Worm (Caenorhabditis elegans) whole organism, late embryonic: Measurements from ENCODE around the gene cid-1.

Source experiments
- C08G9.2 ChIP-seq: sonication (generic microtip); optimal IDR thresholded peaks from 2 replicates; lab custom pipeline; 2016; ENCODE audit warnings: mild to moderate bottlenecking, missing genetic modification characterization, moderate library complexity, missing compliant biosample characterization
- F13H6.1 ChIP-seq: sonication (generic microtip); optimal IDR thresholded peaks from 2 replicates; lab custom pipeline; 2016; ENCODE audit warnings: missing genetic modification characterization, missing compliant biosample characterization
- K09A11.1 ChIP-seq: sonication (generic microtip); optimal IDR thresholded peaks from 2 replicates; lab custom pipeline; 2017; ENCODE audit warnings: antibody characterized with exemption, mild to moderate bottlenecking, missing genetic modification characterization, missing compliant biosample characterization; ENCODE audit not compliant: insufficient read depth
- T23F11.4 ChIP-seq: fragments of 200-800 bp; sonication (Bioruptor generic); optimal IDR thresholded peaks from 2 replicates; lab custom pipeline; 2018; ENCODE audit warnings: mild to moderate bottlenecking, missing genetic modification characterization, missing compliant biosample characterization
- Y22D7AL.16 ChIP-seq: sonication (generic microtip); optimal IDR thresholded peaks from 2 replicates; lab custom pipeline; 2016; ENCODE audit warnings: missing genetic modification characterization, missing compliant biosample characterization
- ahr-1 ChIP-seq: sonication (generic microtip); optimal IDR thresholded peaks from 2 replicates; lab custom pipeline; 2016; ENCODE audit warnings: missing genetic modification characterization, missing compliant biosample characterization
- ama-1 ChIP-seq: fragments of 150-350 bp; optimal IDR thresholded peaks from 2 replicates; lab custom pipeline; 2014
- ceh-14 ChIP-seq: sonication (generic microtip); optimal IDR thresholded peaks from 2 replicates; lab custom pipeline; 2016; ENCODE audit warnings: missing genotype, missing genetic modification characterization, missing compliant biosample characterization
- ceh-18 ChIP-seq: sonication (generic microtip); optimal IDR thresholded peaks from 2 replicates; lab custom pipeline; 2016; ENCODE audit warnings: missing genetic modification characterization, missing compliant biosample characterization
- ceh-19 ChIP-seq: fragments of 200-800 bp; sonication (Bioruptor generic); optimal IDR thresholded peaks from 2 replicates; lab custom pipeline; 2018; ENCODE audit warnings: mild to moderate bottlenecking, missing genetic modification characterization, missing compliant biosample characterization
- ceh-2 ChIP-seq: sonication (generic microtip); optimal IDR thresholded peaks from 2 replicates; lab custom pipeline; 2016; ENCODE audit warnings: missing genotype, missing genetic modification characterization, missing compliant biosample characterization
- ceh-22 ChIP-seq: sonication (generic microtip); optimal IDR thresholded peaks from 2 replicates; lab custom pipeline; 2017; ENCODE audit warnings: missing biosample characterization, missing genetic modification characterization
- ceh-24 ChIP-seq: sonication (generic microtip); optimal IDR thresholded peaks from 2 replicates; lab custom pipeline; 2016; ENCODE audit warnings: mild to moderate bottlenecking, missing genetic modification characterization, missing compliant biosample characterization
- ceh-30 ChIP-seq: fragments of 150-350 bp; optimal IDR thresholded peaks from 2 replicates; lab custom pipeline; 2014; ENCODE audit warnings: missing biosample characterization, missing genetic modification characterization
- ceh-31 ChIP-seq: sonication (generic microtip); optimal IDR thresholded peaks from 2 replicates; lab custom pipeline; 2016; ENCODE audit warnings: missing genetic modification characterization, missing compliant biosample characterization
- ceh-34 ChIP-seq: sonication (generic microtip); optimal IDR thresholded peaks from 2 replicates; lab custom pipeline; 2016; ENCODE audit warnings: mild to moderate bottlenecking, missing genetic modification characterization, missing compliant biosample characterization
- ceh-48 ChIP-seq: sonication (generic microtip); optimal IDR thresholded peaks from 2 replicates; lab custom pipeline; 2016; ENCODE audit warnings: missing genetic modification characterization, inconsistent platforms, missing compliant biosample characterization
- ceh-6 ChIP-seq: fragments of 200-800 bp; sonication (Bioruptor generic); optimal IDR thresholded peaks from 2 replicates; lab custom pipeline; 2018; ENCODE audit warnings: mild to moderate bottlenecking, missing genetic modification characterization, missing compliant biosample characterization
- che-1 ChIP-seq: sonication (generic microtip); optimal IDR thresholded peaks from 2 replicates; lab custom pipeline; 2016; ENCODE audit warnings: mild to moderate bottlenecking, missing genetic modification characterization, missing compliant biosample characterization
- dmd-4 ChIP-seq: sonication (generic microtip); optimal IDR thresholded peaks from 2 replicates; lab custom pipeline; 2016; ENCODE audit warnings: borderline replicate concordance, missing genetic modification characterization, missing compliant biosample characterization
- dve-1 ChIP-seq: sonication (generic microtip); optimal IDR thresholded peaks from 2 replicates; lab custom pipeline; 2017; ENCODE audit warnings: antibody characterized with exemption, mild to moderate bottlenecking, missing genetic modification characterization, missing compliant biosample characterization
- elt-4 ChIP-seq: sonication (generic microtip); optimal IDR thresholded peaks from 2 replicates; lab custom pipeline; 2016; ENCODE audit warnings: missing genetic modification characterization, missing compliant biosample characterization
- eyg-1 ChIP-seq: sonication (generic microtip); optimal IDR thresholded peaks from 2 replicates; lab custom pipeline; 2016; ENCODE audit warnings: missing genotype, missing genetic modification characterization, missing compliant biosample characterization
- fax-1 ChIP-seq: sonication (generic microtip); optimal IDR thresholded peaks from 2 replicates; lab custom pipeline; 2016; ENCODE audit warnings: missing genotype, missing genetic modification characterization, missing compliant biosample characterization
- fkh-10 ChIP-seq: fragments of 150-350 bp; optimal IDR thresholded peaks from 2 replicates; lab custom pipeline; 2014; ENCODE audit warnings: missing biosample characterization, missing genetic modification reagents, missing genetic modification characterization
- hlh-13 ChIP-seq: fragments of 200-800 bp; sonication (Bioruptor generic); optimal IDR thresholded peaks from 2 replicates; lab custom pipeline; 2018; ENCODE audit warnings: mild to moderate bottlenecking, missing genetic modification characterization, missing compliant biosample characterization
- hlh-15 ChIP-seq: sonication (generic microtip); optimal IDR thresholded peaks from 2 replicates; lab custom pipeline; 2016; ENCODE audit warnings: missing genetic modification characterization, missing compliant biosample characterization
- hlh-8 ChIP-seq: sonication (generic microtip); optimal IDR thresholded peaks from 2 replicates; lab custom pipeline; 2016; ENCODE audit warnings: missing genotype, missing genetic modification characterization, missing compliant biosample characterization
- lim-6 ChIP-seq: sonication (generic microtip); optimal IDR thresholded peaks from 2 replicates; lab custom pipeline; 2016; ENCODE audit warnings: missing genetic modification characterization, missing compliant biosample characterization
- lin-11 ChIP-seq: fragments of 200-800 bp; sonication (Bioruptor generic); optimal IDR thresholded peaks from 2 replicates; lab custom pipeline; 2018; ENCODE audit warnings: mild to moderate bottlenecking, missing genetic modification characterization, missing compliant biosample characterization
- madf-2 ChIP-seq: sonication (generic microtip); optimal IDR thresholded peaks from 2 replicates; lab custom pipeline; 2017; ENCODE audit warnings: missing genetic modification characterization, missing compliant biosample characterization
- mec-3 ChIP-seq: sonication (generic microtip); optimal IDR thresholded peaks from 2 replicates; lab custom pipeline; 2016; ENCODE audit warnings: borderline replicate concordance, missing genetic modification characterization, missing compliant biosample characterization
- nfya-1 ChIP-seq: sonication (generic microtip); optimal IDR thresholded peaks from 2 replicates; lab custom pipeline; 2017; ENCODE audit warnings: missing genetic modification characterization, mild to moderate bottlenecking, missing compliant biosample characterization, antibody characterized with exemption, moderate library complexity
- nhr-11 ChIP-seq: fragments of 150-350 bp; optimal IDR thresholded peaks from 2 replicates; lab custom pipeline; 2014; ENCODE audit warnings: missing biosample characterization, missing genetic modification characterization
- npax-4 ChIP-seq: sonication (generic microtip); optimal IDR thresholded peaks from 2 replicates; lab custom pipeline; 2016; ENCODE audit warnings: missing genetic modification characterization, missing compliant biosample characterization
- pat-9 ChIP-seq: fragments of 200-800 bp; sonication (Bioruptor generic); optimal IDR thresholded peaks from 2 replicates; lab custom pipeline; 2018; ENCODE audit warnings: mild to moderate bottlenecking, missing genetic modification characterization, moderate library complexity, missing compliant biosample characterization
- pha-2 ChIP-seq: sonication (generic microtip); optimal IDR thresholded peaks from 2 replicates; lab custom pipeline; 2017; ENCODE audit warnings: mild to moderate bottlenecking, missing genetic modification characterization, missing compliant biosample characterization
- pha-4 ChIP-seq: fragments of 150-350 bp; optimal IDR thresholded peaks from 2 replicates; lab custom pipeline; 2018; ENCODE audit warnings: missing biosample characterization, missing genetic modification reagents, missing genetic modification characterization
- pros-1 ChIP-seq: fragments of 150-350 bp; optimal IDR thresholded peaks from 2 replicates; lab custom pipeline; 2014; ENCODE audit warnings: missing biosample characterization, missing genetic modification reagents, missing genetic modification characterization
- rnt-1 ChIP-seq: sonication (generic microtip); optimal IDR thresholded peaks from 2 replicates; lab custom pipeline; 2016; ENCODE audit warnings: missing genetic modification characterization, missing compliant biosample characterization
- sdc-2 ChIP-seq: sonication (generic microtip); optimal IDR thresholded peaks from 2 replicates; lab custom pipeline; 2016; ENCODE audit warnings: missing genotype, missing genetic modification characterization, missing compliant biosample characterization
- sox-4 ChIP-seq: sonication (generic microtip); optimal IDR thresholded peaks from 2 replicates; lab custom pipeline; 2017; ENCODE audit warnings: mild to moderate bottlenecking, missing genetic modification characterization, inconsistent platforms, missing compliant biosample characterization
- syd-9 ChIP-seq: sonication (generic microtip); optimal IDR thresholded peaks from 2 replicates; lab custom pipeline; 2016; ENCODE audit warnings: mild to moderate bottlenecking, missing genetic modification characterization, moderate library complexity, missing compliant biosample characterization
- tbx-2 ChIP-seq: sonication (generic microtip); optimal IDR thresholded peaks from 2 replicates; lab custom pipeline; 2016; ENCODE audit warnings: missing genetic modification characterization, missing compliant biosample characterization
- ttx-3 ChIP-seq: sonication (generic microtip); optimal IDR thresholded peaks from 2 replicates; lab custom pipeline; 2016; ENCODE audit warnings: missing genetic modification reagents, missing genetic modification characterization, missing compliant biosample characterization
- unc-3 ChIP-seq, 2 experiments: fragments of 200-800 bp in 1 of 2; sonication (Bioruptor generic) in 1 of 2; sonication (generic microtip) in 1 of 2; conservative IDR thresholded peaks in 1 of 2; optimal IDR thresholded peaks in 1 of 2; 2 replicates each; pipeline versions ENCODE4 v1.3.6 to Lab custom; 2016 to 2022; ENCODE audit warnings: missing compliant biosample characterization in 2 of 2, missing genetic modification characterization in 2 of 2, missing genetic modification reagents in 1 of 2
- unc-42 ChIP-seq: sonication (generic microtip); optimal IDR thresholded peaks from 2 replicates; lab custom pipeline; 2016; ENCODE audit warnings: missing genotype, missing genetic modification characterization, missing compliant biosample characterization
- unc-86 ChIP-seq: sonication (generic microtip); optimal IDR thresholded peaks from 2 replicates; lab custom pipeline; 2016; ENCODE audit warnings: missing genetic modification characterization, missing compliant biosample characterization
- zip-5 ChIP-seq: sonication (generic microtip); optimal IDR thresholded peaks from 2 replicates; lab custom pipeline; 2016; ENCODE audit warnings: missing genetic modification characterization, missing compliant biosample characterization
- ztf-16 ChIP-seq: sonication (generic microtip); optimal IDR thresholded peaks from 2 replicates; lab custom pipeline; 2017; ENCODE audit warnings: missing genetic modification characterization, missing compliant biosample characterization

cid-1 gene

DNA sequence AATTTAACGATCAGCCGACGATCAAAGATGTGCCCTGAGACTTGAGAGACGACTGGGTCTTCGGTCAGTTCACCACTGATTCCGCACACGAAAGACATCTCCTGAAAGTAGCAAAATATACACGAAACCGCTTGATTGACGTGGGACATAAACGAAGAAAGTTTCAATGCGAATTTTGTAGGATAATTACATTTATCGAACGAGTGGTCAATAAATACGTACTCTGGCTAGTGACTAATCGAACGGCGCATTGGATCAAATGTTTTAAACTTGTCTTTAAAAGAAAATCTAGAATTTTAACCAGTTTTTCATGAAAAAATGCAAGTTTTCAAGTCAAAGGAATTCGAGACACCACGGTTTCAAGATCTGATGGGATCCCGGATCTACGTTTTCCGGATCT, 1.8 kb upstream of the cid-1 start, which contains the start of gene prp-19:
Gene prp-19, minus strand, starts transcription at position 101 of the 400 bp plus-strand sequence.
- TF ChIP-seq ceh-14 (tag; lab: Kevin White, UChicago) (no peak), ceh-22 (tag; lab: Kevin White, UChicago) (no peak), dve-1 (no peak), elt-4 (tag; lab: Kevin White, UChicago) (no peak), C08G9.2 (tag; lab: Kevin White, UChicago) (no peak)

DNA sequence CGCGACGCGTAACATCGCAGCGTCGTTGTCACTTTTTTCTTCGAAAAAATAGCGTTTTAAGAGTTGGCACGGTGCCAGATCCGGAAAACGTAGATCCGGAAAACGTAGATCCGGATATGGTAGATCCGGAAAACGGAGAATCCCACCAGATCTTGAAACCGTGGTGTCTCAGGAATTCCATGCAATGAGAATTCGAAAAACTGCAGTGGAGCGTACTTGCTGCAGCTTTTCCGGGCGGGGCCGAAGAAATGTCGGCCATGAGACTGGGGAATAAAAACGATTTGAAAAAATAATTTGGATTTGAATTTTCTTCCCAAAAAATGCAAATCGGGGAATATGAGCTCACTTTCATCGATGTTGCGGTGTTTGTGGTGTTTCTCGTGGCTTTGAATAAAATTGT, 1.3 kb upstream of the cid-1 start, which contains the start of gene K10D2.5:
Gene K10D2.5, plus strand, starts transcription at position 251 of the 400 bp plus-strand sequence.
- peak; percentile 87 for TF ChIP-seq dmd-4 (tag; lab: Kevin White, UChicago)
- TF ChIP-seq hlh-15 (tag; lab: Kevin White, UChicago) = peak; percentile 52
- TF ChIP-seq sdc-2 = peak; percentile 79
- no peak for TF ChIP-seq pha-2 (tag; lab: Kevin White, UChicago)
- TF ChIP-seq ceh-19 (GFP tag; lab: Kevin White, UChicago) = peak; percentile 41
- peak; percentile 79 for TF ChIP-seq unc-3 (GFP tag; conservative IDR thresholded peaks at IDR 0.05; lab: Robert Waterston, UW)
- peak; percentile 45 for TF ChIP-seq unc-3 (tag; optimal IDR thresholded peaks at IDR 0.05; lab: Kevin White, UChicago)
- TF ChIP-seq ceh-24 (tag; lab: Kevin White, UChicago) = no peak
- peak; percentile 99 for TF ChIP-seq ceh-2
- peak; percentile 99 for TF ChIP-seq tbx-2
- TF ChIP-seq che-1 (tag; lab: Kevin White, UChicago) = no peak
- peak; percentile 78 for TF ChIP-seq unc-86 (tag; lab: Kevin White, UChicago)
- peak; percentile 80 for TF ChIP-seq ahr-1 (tag; lab: Kevin White, UChicago)
- TF ChIP-seq ceh-30 (tag; lab: Kevin White, UChicago) = no peak
- TF ChIP-seq sox-4 (tag; lab: Kevin White, UChicago) = no peak
- peak; percentile 87 for TF ChIP-seq unc-42
- TF ChIP-seq ttx-3 (tag; lab: Kevin White, UChicago) = no peak
- peak; percentile 95 for TF ChIP-seq ceh-18 (tag; lab: Kevin White, UChicago)
- TF ChIP-seq syd-9 (tag; lab: Kevin White, UChicago) = peak; percentile 82
- peak; percentile 94 for TF ChIP-seq ceh-34 (tag; lab: Kevin White, UChicago)
- peak; percentile 95 for TF ChIP-seq ceh-14 (tag; lab: Kevin White, UChicago)
- no peak for TF ChIP-seq K09A11.1 (tag; lab: Kevin White, UChicago)
- peak; percentile 93 for TF ChIP-seq fax-1 (tag; lab: Kevin White, UChicago)
- no peak for TF ChIP-seq nhr-11 (tag; lab: Kevin White, UChicago)
- no peak for TF ChIP-seq Y22D7AL.16 (tag; lab: Kevin White, UChicago)
- peak; percentile 99 for TF ChIP-seq rnt-1 (tag; lab: Kevin White, UChicago)
- peak; percentile 92 for TF ChIP-seq zip-5 (tag; lab: Kevin White, UChicago)
- TF ChIP-seq nfya-1 = peak; percentile 78
- peak; percentile 49 for TF ChIP-seq hlh-13 (GFP tag; lab: Kevin White, UChicago)
- TF ChIP-seq lin-11 (tag; lab: Kevin White, UChicago) = no peak
- peak; percentile 91 for TF ChIP-seq F13H6.1
- TF ChIP-seq pros-1 = peak; percentile 51
- TF ChIP-seq pha-4 = no peak
- no peak for TF ChIP-seq ceh-22 (tag; lab: Kevin White, UChicago)
- TF ChIP-seq mec-3 = peak; percentile 98
- TF ChIP-seq ztf-16 (tag; lab: Kevin White, UChicago) = peak; percentile 92
- TF ChIP-seq T23F11.4 (GFP tag; lab: Kevin White, UChicago) = no peak
- TF ChIP-seq madf-2 = peak; percentile 80
- TF ChIP-seq C08G9.2 (tag; lab: Kevin White, UChicago) = peak; percentile 100
- peak; percentile 95 for TF ChIP-seq hlh-8 (tag; lab: Kevin White, UChicago)
- TF ChIP-seq pat-9 (tag; lab: Kevin White, UChicago) = peak; percentile 15
- TF ChIP-seq fkh-10 (GFP tag; lab: Kevin White, UChicago) = no peak
- no peak for TF ChIP-seq ama-1 (lab: Kevin White, UChicago)
- peak; percentile 39 for TF ChIP-seq ceh-48 (tag; lab: Kevin White, UChicago)
- peak; percentile 96 for TF ChIP-seq lim-6
- peak; percentile 69 for TF ChIP-seq dve-1
- peak; percentile 45 for TF ChIP-seq ceh-6 (GFP tag; lab: Kevin White, UChicago)
- no peak for TF ChIP-seq npax-4 (tag; lab: Kevin White, UChicago)
- TF ChIP-seq eyg-1 (tag; lab: Kevin White, UChicago) = peak; percentile 89
- peak; percentile 100 for TF ChIP-seq ceh-31
